Fruit fly (Drosophila melanogaster) whole organism, adult: Measurements from ENCODE around the gene GluRS-m.

ENCODE experiments used
- CG12768 ChIP-seq: fragments of 200-800 bp; sonication (Bioruptor generic); optimal IDR thresholded peaks from 2 replicates; lab custom pipeline; 2017; ENCODE audit warnings: missing biosample characterization, missing genetic modification characterization, mild to moderate bottlenecking, moderate library complexity, missing genetic modification reagents
- CG5204 ChIP-seq: fragments of 200-800 bp; sonication (Bioruptor generic); optimal IDR thresholded peaks from 2 replicates; lab custom pipeline; 2016; ENCODE audit warnings: missing biosample characterization, missing genetic modification characterization
- Crg-1 ChIP-seq: fragments of 200-800 bp; sonication (Bioruptor generic); optimal IDR thresholded peaks from 2 replicates; lab custom pipeline; 2016; ENCODE audit warnings: missing biosample characterization, missing genetic modification characterization
- toe ChIP-seq: fragments of 200-800 bp; sonication (Bioruptor generic); optimal IDR thresholded peaks from 2 replicates; lab custom pipeline; 2016; ENCODE audit warnings: missing biosample characterization, missing genetic modification characterization

- TF ChIP-seq CG5204 (GFP tag; lab: Kevin White, UChicago) (no peak), CG12768 (GFP tag; lab: Kevin White, UChicago) (no peak), toe (GFP tag; lab: Kevin White, UChicago) (no peak), Crg-1 (GFP tag; lab: Kevin White, UChicago) (no peak)
These were observed 33.9 kb downstream of the GluRS-m start for dm6 chr3L:16383056-16383455.
